Worm (Caenorhabditis elegans): ENCODE measurements around the gene bus-12.

The bus-12 gene

DNA sequence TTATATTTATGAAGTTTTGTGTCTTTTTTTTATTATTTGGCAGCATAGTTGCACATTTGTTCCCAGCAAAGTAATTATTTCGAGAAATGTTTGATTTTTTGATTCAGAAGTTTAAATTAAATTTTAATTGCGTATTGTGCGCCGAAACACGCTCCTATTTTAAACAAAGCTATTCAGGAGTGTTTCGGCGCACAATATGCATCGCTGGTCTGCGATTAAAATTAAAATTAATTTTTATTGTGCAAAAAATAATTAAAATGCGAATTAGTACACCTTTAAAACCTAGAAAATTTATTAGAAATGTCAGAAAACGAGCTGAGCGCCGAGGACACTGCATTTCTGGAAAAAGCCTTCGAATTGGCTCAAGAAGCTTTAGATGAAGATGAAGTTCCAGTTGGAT lies 12.6 kb upstream of the bus-12 start, which contains the start of gene JC8.4:
Gene JC8.4 (plus strand): TSS at position 301 of the 400 bp plus-strand sequence.
- TF ChIP-seq sdz-38 (tag; optimal IDR thresholded peaks at IDR 0.05) = no peak
- no peak for TF ChIP-seq tlf-1 (GFP tag; optimal IDR thresholded peaks at IDR 0.05)
- TF ChIP-seq Y56A3A.18 (GFP tag; IDR thresholded peaks at IDR 0.05) = no peak
- TF ChIP-seq ZK185.1 (tag; optimal IDR thresholded peaks at IDR 0.05; ENCODE audit: poor library complexity, severe bottlenecking) = no peak
- TF ChIP-seq lin-35 (GFP tag; optimal IDR thresholded peaks at IDR 0.05) = no peak
- TF ChIP-seq nfyb-1 (GFP tag; IDR thresholded peaks at IDR 0.05) = no peak
- no peak for TF ChIP-seq ztf-22 (GFP tag; optimal IDR thresholded peaks at IDR 0.05)
- no peak for TF ChIP-seq F10E7.11 (tag; optimal IDR thresholded peaks at IDR 0.05)
- TF ChIP-seq F57A8.1 (GFP tag; optimal IDR thresholded peaks at IDR 0.05) = no peak
- TF ChIP-seq hrde-1 (tag; optimal IDR thresholded peaks at IDR 0.05; ENCODE audit: borderline replicate concordance) = no peak
- no peak for TF ChIP-seq pbrm-1 (GFP tag; IDR thresholded peaks at IDR 0.05)
- no peak for TF ChIP-seq dpff-1 (tag; optimal IDR thresholded peaks at IDR 0.05)

DNA sequence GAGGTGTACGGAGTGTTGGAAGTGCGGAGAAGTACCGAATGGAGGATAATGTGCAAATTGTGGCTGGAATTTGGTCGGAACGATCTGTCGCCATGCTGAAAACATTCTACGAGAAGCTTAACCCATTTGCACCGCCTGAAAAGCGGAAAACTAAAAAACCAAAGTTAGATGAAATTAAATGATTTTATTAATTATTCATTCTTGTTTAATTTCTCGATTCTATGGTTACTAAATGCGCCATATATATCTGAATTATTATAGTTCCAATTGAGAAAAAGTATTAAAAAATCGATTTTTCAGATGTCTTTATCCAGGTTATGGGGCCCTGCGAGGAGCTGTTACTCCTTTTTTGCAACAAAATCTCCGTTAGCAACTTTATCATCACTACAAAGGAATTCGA lies 12.0 kb upstream of the bus-12 start, which contains the start of gene cox-11:
Gene cox-11 (plus strand): TSS at position 301 of the 400 bp plus-strand sequence.
- TF ChIP-seq nfyb-1 (GFP tag; IDR thresholded peaks at IDR 0.05) (no peak), ceh-91 (GFP tag; IDR thresholded peaks at IDR 0.05) (no peak), atf-7 (tag; optimal IDR thresholded peaks at IDR 0.05) (no peak), lsy-27 (tag; optimal IDR thresholded peaks at IDR 0.05; ENCODE audit: borderline replicate concordance, insufficient read depth) (no peak), nhr-120 (GFP tag; IDR thresholded peaks at IDR 0.05) (no peak), ztf-22 (GFP tag; optimal IDR thresholded peaks at IDR 0.05) (no peak), D2030.7 (GFP tag; IDR thresholded peaks at IDR 0.05) (no peak), attf-6 (GFP tag; IDR thresholded peaks at IDR 0.05) (no peak), chd-7 (tag; optimal IDR thresholded peaks at IDR 0.05) (no peak), tbp1 (GFP tag; optimal IDR thresholded peaks at IDR 0.05) (no peak), T26A5.8 (tag; optimal IDR thresholded peaks at IDR 0.05) (no peak), F22D6.2 (tag; optimal IDR thresholded peaks at IDR 0.05) (no peak), attf-5 (GFP tag; optimal IDR thresholded peaks at IDR 0.05) (no peak), madf-8 (GFP tag; conservative IDR thresholded peaks at IDR 0.05) (no peak), dpl-1 (GFP tag; optimal IDR thresholded peaks at IDR 0.05) (no peak), ceh-100 (GFP tag; IDR thresholded peaks at IDR 0.05) (no peak), ztf-25 (GFP tag; IDR thresholded peaks at IDR 0.05) (no peak), B0336.3 (GFP tag; IDR thresholded peaks at IDR 0.05) (no peak), gei-17 (GFP tag; optimal IDR thresholded peaks at IDR 0.05) (no peak)

DNA sequence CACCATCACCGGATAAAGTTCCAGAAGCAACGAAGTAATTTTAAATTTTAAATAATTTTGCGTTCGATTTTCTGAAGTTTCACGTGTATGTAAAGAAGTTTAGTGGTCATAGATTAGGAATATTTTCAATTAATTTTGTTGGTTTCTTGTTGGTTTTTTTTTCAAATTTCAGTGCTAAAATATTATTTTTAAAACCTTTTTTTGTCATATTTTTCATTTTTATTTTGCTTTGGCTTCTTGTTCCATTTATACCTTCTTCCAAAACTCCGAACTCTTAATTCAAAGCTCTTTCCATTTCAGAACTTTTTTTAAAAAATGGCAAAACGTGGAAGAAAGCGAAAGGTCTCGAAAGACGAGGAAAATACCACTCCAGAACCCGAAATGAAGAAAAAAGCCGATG lies 9.0 kb upstream of the bus-12 start, which contains the start of gene JC8.7:
Gene JC8.7 (plus strand): TSS at position 301 of the 400 bp plus-strand sequence.
- TF ChIP-seq T26A5.8 (tag; optimal IDR thresholded peaks at IDR 0.05) (no peak), nfya-1 (tag; optimal IDR thresholded peaks at IDR 0.05; ENCODE audit: borderline replicate concordance, insufficient read depth) (no peak), F10E7.11 (tag; optimal IDR thresholded peaks at IDR 0.05) (no peak), unc-62 (GFP tag; optimal IDR thresholded peaks at IDR 0.05) (no peak)

DNA sequence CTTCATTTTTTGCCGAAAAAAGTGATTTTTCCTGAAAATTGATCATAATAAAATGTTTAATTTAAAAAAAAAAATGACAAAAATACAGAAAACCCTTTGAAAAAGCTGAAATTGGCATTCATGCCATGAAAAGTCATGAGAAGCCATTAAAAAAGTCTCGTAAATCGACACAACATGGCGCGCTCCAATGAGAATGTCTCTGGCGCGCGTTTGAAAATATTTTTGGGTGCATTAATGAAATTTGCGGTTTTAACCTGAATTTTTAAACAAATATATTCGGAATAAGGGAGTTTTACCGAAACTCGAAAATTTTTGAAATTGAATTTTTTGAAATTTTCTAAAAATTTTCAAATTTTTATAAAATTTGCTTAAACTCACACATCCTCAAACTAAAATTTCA lies 8.2 kb upstream of the bus-12 start:
- TF ChIP-seq F33H1.4 (GFP tag; IDR thresholded peaks at IDR 0.05) = no peak
- TF ChIP-seq hrde-1 (tag; optimal IDR thresholded peaks at IDR 0.05; ENCODE audit: borderline replicate concordance) = no peak
- peak; percentile 59 for TF ChIP-seq lin-54 (GFP tag; optimal IDR thresholded peaks at IDR 0.05)
- TF ChIP-seq hmg-1.2 (GFP tag; IDR thresholded peaks at IDR 0.05) = no peak
- TF ChIP-seq efl-1 (GFP tag; optimal IDR thresholded peaks at IDR 0.05) = peak; percentile 24
- TF ChIP-seq sptf-2 (GFP tag; optimal IDR thresholded peaks at IDR 0.05) = no peak

Measured in whole organism, young adult.